Fruit fly (Drosophila melanogaster) whole organism, embryonic: ENCODE results near the gene Obp93a.

Experiments
- Aef1 ChIP-seq: fragments of 200-800 bp; sonication (Bioruptor generic); IDR thresholded peaks from 3 replicates; pipeline ENCODE4 v1.3.6; 2022; ENCODE audit warnings: missing biosample characterization, missing genetic modification characterization
- CG1024 ChIP-seq: fragments of 200-800 bp; sonication (Bioruptor generic); IDR thresholded peaks from 2 replicates; pipeline ENCODE4 v1.3.6; 2022; ENCODE audit warnings: missing biosample characterization, missing genetic modification characterization
- CG10543 ChIP-seq: fragments of 200-800 bp; sonication (Bioruptor generic); optimal IDR thresholded peaks from 3 replicates; lab custom pipeline; 2017; ENCODE audit warnings: missing biosample characterization, mild to moderate bottlenecking, missing genetic modification characterization, moderate library complexity
- CG11398 ChIP-seq: fragments of 200-800 bp; sonication (Bioruptor generic); optimal IDR thresholded peaks from 2 replicates; lab custom pipeline; 2016; ENCODE audit warnings: missing biosample characterization, missing genetic modification characterization
- CG12236 ChIP-seq: fragments of 200-800 bp; sonication (Bioruptor generic); optimal IDR thresholded peaks from 2 replicates; lab custom pipeline; 2016; ENCODE audit warnings: missing biosample characterization, missing genetic modification characterization
- CG14860 ChIP-seq: fragments of 200-800 bp; sonication (Bioruptor generic); IDR thresholded peaks from 3 replicates; pipeline ENCODE4 v1.3.6; 2022; ENCODE audit warnings: missing biosample characterization, missing genetic modification characterization; ENCODE audit not compliant: partially characterized antibody
- CG15011 ChIP-seq: fragments of 200-800 bp; sonication (Bioruptor generic); optimal IDR thresholded peaks from 3 replicates; lab custom pipeline; 2018; ENCODE audit warnings: missing biosample characterization, mild to moderate bottlenecking, missing genetic modification characterization
- CG1647 ChIP-seq: fragments of 200-800 bp; sonication (Bioruptor generic); optimal IDR thresholded peaks from 3 replicates; lab custom pipeline; 2016; ENCODE audit warnings: missing biosample characterization, missing genetic modification characterization
- CG17328 ChIP-seq: fragments of 200-800 bp; sonication (Bioruptor generic); IDR thresholded peaks from 2 replicates; pipeline ENCODE4 v1.3.6; 2022; ENCODE audit warnings: missing biosample characterization, missing genetic modification characterization
- CG17385 ChIP-seq: fragments of 200-800 bp; sonication (Bioruptor generic); optimal IDR thresholded peaks from 3 replicates; lab custom pipeline; 2018; ENCODE audit warnings: missing biosample characterization, mild to moderate bottlenecking, missing genetic modification characterization
- CG34422 ChIP-seq: fragments of 200-800 bp; sonication (Bioruptor generic); IDR thresholded peaks from 3 replicates; pipeline ENCODE4 v1.3.6; 2022; ENCODE audit warnings: missing biosample characterization, missing genetic modification characterization
- CG42726 ChIP-seq: fragments of 200-800 bp; sonication (Bioruptor generic); IDR thresholded peaks from 2 replicates; pipeline ENCODE4 v1.3.6; 2022; ENCODE audit warnings: missing biosample characterization, missing genetic modification characterization; ENCODE audit not compliant: partially characterized antibody
- CG4360 ChIP-seq: fragments of 200-800 bp; sonication (Bioruptor generic); IDR thresholded peaks from 2 replicates; pipeline ENCODE4 v1.3.6; 2022; ENCODE audit warnings: missing biosample characterization, missing genetic modification characterization
- CG4854 ChIP-seq: fragments of 200-800 bp; sonication (Bioruptor generic); optimal IDR thresholded peaks from 2 replicates; lab custom pipeline; 2016; ENCODE audit warnings: missing biosample characterization, missing genetic modification characterization, inconsistent platforms
- CG5245 ChIP-seq: fragments of 200-800 bp; sonication (Bioruptor generic); optimal IDR thresholded peaks from 3 replicates; lab custom pipeline; 2016; ENCODE audit warnings: missing biosample characterization, missing genetic modification characterization
- CG6683 ChIP-seq: fragments of 200-800 bp; sonication (Bioruptor generic); optimal IDR thresholded peaks from 2 replicates; lab custom pipeline; 2017; ENCODE audit warnings: missing biosample characterization, mild to moderate bottlenecking, missing genetic modification characterization, missing genetic modification reagents
- CG6689 ChIP-seq: fragments of 200-800 bp; sonication (Bioruptor generic); IDR thresholded peaks from 2 replicates; pipeline ENCODE4 v1.3.6; 2022; ENCODE audit warnings: missing biosample characterization, missing genetic modification characterization
- CG8281 ChIP-seq: fragments of 200-800 bp; sonication (Bioruptor generic); optimal IDR thresholded peaks from 2 replicates; lab custom pipeline; 2018; ENCODE audit warnings: missing biosample characterization, mild to moderate bottlenecking, missing genetic modification characterization, moderate library complexity
- CG8388 ChIP-seq: fragments of 200-800 bp; sonication (Bioruptor generic); optimal IDR thresholded peaks from 2 replicates; lab custom pipeline; 2019; ENCODE audit warnings: missing biosample characterization, mild to moderate bottlenecking, missing genetic modification characterization, moderate library complexity
- CG9797 ChIP-seq: fragments of 200-800 bp; sonication (Bioruptor generic); optimal IDR thresholded peaks from 3 replicates; lab custom pipeline; 2018; ENCODE audit warnings: missing biosample characterization, mild to moderate bottlenecking, missing genetic modification characterization
- CG9817 ChIP-seq: fragments of 200-800 bp; sonication (Bioruptor generic); optimal IDR thresholded peaks from 2 replicates; lab custom pipeline; 2018; ENCODE audit warnings: missing biosample characterization, mild to moderate bottlenecking, missing genetic modification characterization, moderate library complexity
- CTCF ChIP-seq: fragments of 200-800 bp; sonication (Bioruptor generic); optimal IDR thresholded peaks from 2 replicates; lab custom pipeline; 2017; ENCODE audit warnings: missing biosample characterization, mild to moderate bottlenecking, missing genetic modification characterization, moderate library complexity
- CoRest ChIP-seq: fragments of 200-800 bp; sonication (Bioruptor generic); optimal IDR thresholded peaks from 3 replicates; lab custom pipeline; 2018; ENCODE audit warnings: missing biosample characterization, mild to moderate bottlenecking, missing genetic modification characterization, moderate library complexity
- Dip2 ChIP-seq: fragments of 200-800 bp; sonication (Bioruptor generic); IDR thresholded peaks from 2 replicates; pipeline ENCODE4 v1.3.6; 2022; ENCODE audit warnings: missing biosample characterization, missing genetic modification characterization
- Dref ChIP-seq: fragments of 200-800 bp; sonication (Bioruptor generic); IDR thresholded peaks from 2 replicates; pipeline ENCODE4 v1.3.6; 2022; ENCODE audit warnings: missing biosample characterization, missing genetic modification characterization
- Drgx ChIP-seq: fragments of 200-800 bp; sonication (Bioruptor generic); IDR thresholded peaks from 2 replicates; pipeline ENCODE4 v1.3.6; 2022; ENCODE audit warnings: missing biosample characterization, missing genetic modification characterization
- Fer3 ChIP-seq: fragments of 200-800 bp; sonication (Bioruptor generic); optimal IDR thresholded peaks from 2 replicates; lab custom pipeline; 2018; ENCODE audit warnings: missing biosample characterization, mild to moderate bottlenecking, missing genetic modification characterization, moderate library complexity
- HHEX ChIP-seq: fragments of 200-800 bp; sonication (Bioruptor generic); optimal IDR thresholded peaks from 3 replicates; lab custom pipeline; 2017; ENCODE audit warnings: missing biosample characterization, mild to moderate bottlenecking, missing genetic modification characterization, missing genetic modification reagents
- Neu2 ChIP-seq: fragments of 200-800 bp; sonication (Bioruptor generic); optimal IDR thresholded peaks from 3 replicates; lab custom pipeline; 2016; ENCODE audit warnings: missing biosample characterization, missing genetic modification characterization, borderline replicate concordance
- Optix ChIP-seq: fragments of 200-800 bp; sonication (Bioruptor generic); IDR thresholded peaks from 3 replicates; pipeline ENCODE4 v1.3.6; 2022; ENCODE audit warnings: missing biosample characterization, missing genetic modification characterization
- Pdp1 ChIP-seq, 2 experiments: fragments of 200-800 bp; sonication (Bioruptor generic); optimal IDR thresholded peaks; 3 replicates each; lab custom pipeline; 2016; ENCODE audit warnings: missing biosample characterization in 2 of 2, missing genetic modification characterization in 2 of 2, mild to moderate bottlenecking in 1 of 2, moderate library complexity in 1 of 2
- Ravus ChIP-seq: fragments of 200-800 bp; sonication (Bioruptor generic); IDR thresholded peaks from 2 replicates; pipeline ENCODE4 v1.3.6; 2022; ENCODE audit warnings: missing biosample characterization, missing genetic modification characterization
- Rfx ChIP-seq: fragments of 200-800 bp; sonication (Bioruptor generic); IDR thresholded peaks from 2 replicates; pipeline ENCODE4 v1.3.6; 2022; ENCODE audit warnings: missing biosample characterization, missing genetic modification characterization
- TFAM ChIP-seq: fragments of 200-800 bp; sonication (Bioruptor generic); optimal IDR thresholded peaks from 2 replicates; lab custom pipeline; 2017; ENCODE audit warnings: missing biosample characterization, missing genetic modification characterization, inconsistent platforms
- dm ChIP-seq: fragments of 200-800 bp; sonication (Bioruptor generic); optimal IDR thresholded peaks from 3 replicates; lab custom pipeline; 2016; ENCODE audit warnings: missing biosample characterization, missing genetic modification characterization
- fd64A ChIP-seq: fragments of 200-800 bp; sonication (Bioruptor generic); optimal IDR thresholded peaks from 3 replicates; lab custom pipeline; 2018; ENCODE audit warnings: missing biosample characterization, mild to moderate bottlenecking, missing genetic modification characterization
- gfzf ChIP-seq: fragments of 200-800 bp; sonication (Bioruptor generic); optimal IDR thresholded peaks from 2 replicates; lab custom pipeline; 2016; ENCODE audit warnings: missing biosample characterization, mild to moderate bottlenecking, missing genetic modification characterization, moderate library complexity
- jing ChIP-seq: fragments of 200-800 bp; sonication (Bioruptor generic); optimal IDR thresholded peaks from 2 replicates; lab custom pipeline; 2018; ENCODE audit warnings: missing biosample characterization, mild to moderate bottlenecking, missing genetic modification characterization
- kah ChIP-seq: fragments of 200-800 bp; sonication (Bioruptor generic); optimal IDR thresholded peaks from 2 replicates; lab custom pipeline; 2018; ENCODE audit warnings: missing biosample characterization, mild to moderate bottlenecking, missing genetic modification characterization
- otp ChIP-seq: fragments of 200-800 bp; sonication (Bioruptor generic); IDR thresholded peaks from 3 replicates; pipeline ENCODE4, ENCODE4 v1.3.6; 2022; ENCODE audit warnings: missing biosample characterization, missing genetic modification characterization
- p53 ChIP-seq: fragments of 200-800 bp; sonication (Bioruptor generic); optimal IDR thresholded peaks from 2 replicates; lab custom pipeline; 2016; ENCODE audit warnings: missing biosample characterization, missing genetic modification characterization
- peb ChIP-seq: fragments of 200-800 bp; sonication (Bioruptor generic); IDR thresholded peaks from 2 replicates; pipeline ENCODE4 v1.3.6; 2022; ENCODE audit warnings: missing biosample characterization, missing genetic modification characterization
- psq ChIP-seq: fragments of 200-800 bp; sonication (Bioruptor generic); optimal IDR thresholded peaks from 2 replicates; lab custom pipeline; 2017; ENCODE audit warnings: missing biosample characterization, missing genetic modification characterization
- schlank ChIP-seq: fragments of 200-800 bp; sonication (Bioruptor generic); optimal IDR thresholded peaks from 2 replicates; lab custom pipeline; 2018; ENCODE audit warnings: missing biosample characterization, mild to moderate bottlenecking, missing genetic modification characterization
- scrt ChIP-seq: fragments of 200-800 bp; sonication (Bioruptor generic); optimal IDR thresholded peaks from 2 replicates; lab custom pipeline; 2018; ENCODE audit warnings: missing biosample characterization, mild to moderate bottlenecking, missing genetic modification characterization, moderate library complexity
- sens ChIP-seq: fragments of 200-800 bp; sonication (Bioruptor generic); peaks from one replicate; lab custom pipeline; 2016; ENCODE audit warnings: missing biosample characterization, missing genetic modification characterization
- slbo ChIP-seq: fragments of 200-800 bp; sonication (Bioruptor generic); IDR thresholded peaks from 2 replicates; pipeline ENCODE4 v1.3.6; 2022; ENCODE audit warnings: missing biosample characterization, missing genetic modification characterization
- tgo ChIP-seq: fragments of 200-800 bp; sonication (Bioruptor generic); IDR thresholded peaks from 3 replicates; pipeline ENCODE4 v1.3.6; 2022; ENCODE audit warnings: missing biosample characterization, missing genetic modification characterization
- tna ChIP-seq: fragments of 200-800 bp; sonication (Bioruptor generic); IDR thresholded peaks from 2 replicates; pipeline ENCODE4 v1.3.6; 2022; ENCODE audit warnings: missing biosample characterization, missing genetic modification characterization; ENCODE audit not compliant: partially characterized antibody
- trh ChIP-seq: fragments of 200-800 bp; sonication (Bioruptor generic); optimal IDR thresholded peaks from 2 replicates; lab custom pipeline; 2016; ENCODE audit warnings: missing biosample characterization, missing genetic modification characterization

Obp93a gene

dm6 chr3R:21111964-21112740, 17.4 kb downstream of the Obp93a start (continued):
- TF ChIP-seq CG8281 (tag; lab: Kevin White, UChicago) = peak; percentile 10
- TF ChIP-seq CG11398 (GFP tag; lab: Kevin White, UChicago) = no peak
- no peak for TF ChIP-seq CG1647 (GFP tag; lab: Kevin White, UChicago)
- TF ChIP-seq CG8388 = no peak
- TF ChIP-seq sens = peak; percentile 87
- TF ChIP-seq CG17328 (GFP tag; lab: Robert Waterston, UW) = no peak
- peak; percentile 88 for TF ChIP-seq CG4360 (GFP tag; lab: Robert Waterston, UW)
- TF ChIP-seq CG10543 (GFP tag; lab: Kevin White, UChicago) = no peak
- no peak for TF ChIP-seq Dref
- no peak for TF ChIP-seq kah (GFP tag; lab: Kevin White, UChicago)
- no peak for TF ChIP-seq Dip2 (GFP tag; lab: Robert Waterston, UW)
- TF ChIP-seq HHEX (GFP tag; lab: Kevin White, UChicago) = peak; percentile 47
- TF ChIP-seq gfzf (GFP tag; lab: Kevin White, UChicago) = no peak
- TF ChIP-seq slbo (GFP tag; lab: Robert Waterston, UW) = 0 out of 2 replicates have a peak, but pooled peaks have one; percentile 18
- TF ChIP-seq CG9817 = peak; percentile 15
- TF ChIP-seq otp (GFP tag; lab: Robert Waterston, UW) = no peak
- TF ChIP-seq schlank (tag; lab: Kevin White, UChicago) = no peak
- TF ChIP-seq scrt (GFP tag; lab: Kevin White, UChicago) = peak; percentile 61
- TF ChIP-seq CG4854 = no peak
- TF ChIP-seq CG14860 = no peak
- no peak for TF ChIP-seq CG6689 (GFP tag; lab: Robert Waterston, UW)
- no peak for TF ChIP-seq Pdp1 (GFP tag; optimal IDR thresholded peaks at IDR 0.05; lab: Kevin White, UChicago)
- peak; percentile 24; the same call in 1 of the 3 replicates for TF ChIP-seq tgo
- TF ChIP-seq dm = no peak
- TF ChIP-seq CG12236 (GFP tag; lab: Kevin White, UChicago) = no peak
- TF ChIP-seq psq (GFP tag; lab: Kevin White, UChicago) = no peak
- TF ChIP-seq Aef1 (GFP tag; lab: Robert Waterston, UW) = no peak
- TF ChIP-seq Ravus (GFP tag; lab: Robert Waterston, UW) = no peak
- 0 out of 3 replicates have a peak, but pooled peaks have one; percentile 38 for TF ChIP-seq Optix (GFP tag; lab: Robert Waterston, UW)
- TF ChIP-seq CG42726 (GFP tag; lab: Robert Waterston, UW) = 0 out of 2 replicates have a peak, but pooled peaks have one; percentile 24
- no peak for TF ChIP-seq CG15011 (GFP tag; lab: Kevin White, UChicago)
- TF ChIP-seq CG1024 (GFP tag; lab: Robert Waterston, UW) = no peak
- no peak for TF ChIP-seq Neu2 (GFP tag; lab: Kevin White, UChicago)
- no peak for TF ChIP-seq fd64A
- TF ChIP-seq CG6683 (GFP tag; lab: Kevin White, UChicago) = no peak
- 0 out of 3 replicates have a peak, but pooled peaks have one; percentile 7 for TF ChIP-seq CG34422 (GFP tag; lab: Robert Waterston, UW)
- TF ChIP-seq CG17385 = peak; percentile 57
- no peak for TF ChIP-seq p53 (GFP tag; lab: Kevin White, UChicago)
- no peak for TF ChIP-seq CG9797 (GFP tag; lab: Kevin White, UChicago)
- TF ChIP-seq Drgx = peak; percentile 19; the same call in 1 of the 2 replicates
- no peak for TF ChIP-seq peb
- TF ChIP-seq TFAM = no peak
- no peak for TF ChIP-seq CG5245 (GFP tag; lab: Kevin White, UChicago)
- TF ChIP-seq trh (GFP tag; lab: Kevin White, UChicago) = no peak
- peak; percentile 15 for TF ChIP-seq CTCF (GFP tag; lab: Kevin White, UChicago)
- TF ChIP-seq Rfx (GFP tag; lab: Robert Waterston, UW) = peak; percentile 51
- no peak for TF ChIP-seq jing
- no peak for TF ChIP-seq tna (GFP tag; lab: Robert Waterston, UW)
- peak; percentile 27 for TF ChIP-seq CoRest (tag; lab: Kevin White, UChicago)
- peak; percentile 14 for TF ChIP-seq Fer3 (tag; lab: Kevin White, UChicago)
